Worm (Caenorhabditis elegans) whole organism, L4 larva: ENCODE measurements around the gene ttr-35.

ENCODE experiments used
- D1046.2 ChIP-seq: fragments of 200-800 bp; sonication (Bioruptor generic); IDR thresholded peaks from 2 replicates; pipeline ENCODE4 v1.3.6; 2022; ENCODE audit warnings: missing genetic modification characterization, missing compliant biosample characterization
- F37D6.2 ChIP-seq: sonication (generic microtip); optimal IDR thresholded peaks from 2 replicates; lab custom pipeline; 2016; ENCODE audit warnings: mild to moderate bottlenecking, missing genetic modification characterization, missing compliant biosample characterization
- F44E2.7 ChIP-seq: fragments of 200-800 bp; sonication (Bioruptor generic); IDR thresholded peaks from 2 replicates; pipeline ENCODE4 v2.1.2; 2022; ENCODE audit warnings: missing genetic modification characterization, missing compliant biosample characterization
- F49E8.2 ChIP-seq: sonication (generic microtip); optimal IDR thresholded peaks from 2 replicates; lab custom pipeline; 2016; ENCODE audit warnings: missing compliant biosample characterization, mild to moderate bottlenecking, missing genetic modification characterization, borderline replicate concordance
- T20F7.1 ChIP-seq: fragments of 200-800 bp; sonication (Bioruptor generic); optimal IDR thresholded peaks from 2 replicates; lab custom pipeline; 2018; ENCODE audit warnings: mild to moderate bottlenecking, missing genetic modification characterization, missing compliant biosample characterization
- Y105C5A.15 ChIP-seq: fragments of 200-800 bp; sonication (Bioruptor generic); IDR thresholded peaks from 2 replicates; pipeline ENCODE4 v1.3.6; 2022; ENCODE audit warnings: missing genetic modification characterization, missing compliant biosample characterization
- ZK337.2 ChIP-seq: fragments of 200-800 bp; sonication (Bioruptor generic); IDR thresholded peaks from 2 replicates; pipeline ENCODE4 v1.3.6; 2022; ENCODE audit warnings: missing genetic modification reagents, missing genetic modification characterization, missing compliant biosample characterization
- aly-2 ChIP-seq: sonication (generic microtip); optimal IDR thresholded peaks from 2 replicates; lab custom pipeline; 2018; ENCODE audit warnings: missing biosample characterization, missing genetic modification characterization
- ceh-28 ChIP-seq: fragments of 150-350 bp; optimal IDR thresholded peaks from 2 replicates; lab custom pipeline; 2014; ENCODE audit warnings: missing biosample characterization, missing genetic modification reagents, missing genetic modification characterization
- ceh-32 ChIP-seq: sonication (generic microtip); optimal IDR thresholded peaks from 2 replicates; lab custom pipeline; 2016; ENCODE audit warnings: mild to moderate bottlenecking, missing genetic modification characterization, missing compliant biosample characterization; ENCODE audit not compliant: poor library complexity
- ceh-62 ChIP-seq: sonication (generic microtip); optimal IDR thresholded peaks from 2 replicates; lab custom pipeline; 2017; ENCODE audit warnings: missing biosample characterization, missing genetic modification characterization
- ceh-82 ChIP-seq: sonication (generic microtip); optimal IDR thresholded peaks from 2 replicates; lab custom pipeline; 2017; ENCODE audit warnings: missing biosample characterization, missing genetic modification characterization
- ces-1 ChIP-seq: fragments of 150-350 bp; sonication (generic microtip); optimal IDR thresholded peaks from 4 replicates; lab custom pipeline; 2014; ENCODE audit warnings: missing biosample characterization, missing genetic modification reagents, missing genetic modification characterization
- cey-2 ChIP-seq: sonication (generic microtip); optimal IDR thresholded peaks from 3 replicates; lab custom pipeline; 2017; ENCODE audit warnings: missing genetic modification characterization, mild to moderate bottlenecking, missing compliant biosample characterization, antibody characterized with exemption, borderline replicate concordance; ENCODE audit not compliant: insufficient read depth
- ctbp-1 ChIP-seq: fragments of 200-800 bp; sonication (Bioruptor generic); IDR thresholded peaks from 2 replicates; pipeline ENCODE4 v1.3.6; 2022; ENCODE audit warnings: missing genetic modification reagents, missing genetic modification characterization, missing compliant biosample characterization
- daf-12 ChIP-seq: fragments of 150-350 bp; optimal IDR thresholded peaks from 2 replicates; lab custom pipeline; 2014; ENCODE audit warnings: missing biosample characterization, missing genetic modification reagents, missing genetic modification characterization
- daf-16 ChIP-seq, 3 experiments: sonication (generic microtip); optimal IDR thresholded peaks; 2 replicates each; lab custom pipeline; 2016 to 2017; ENCODE audit warnings: missing genetic modification characterization in 3 of 3, missing genetic modification reagents in 3 of 3, mild to moderate bottlenecking in 2 of 3, missing compliant biosample characterization in 2 of 3, missing biosample characterization in 1 of 3, moderate library complexity in 1 of 3
- daf-19 ChIP-seq: fragments of 200-800 bp; sonication (Bioruptor generic); conservative IDR thresholded peaks from 2 replicates; pipeline ENCODE4 v1.3.6; 2022; ENCODE audit warnings: missing genetic modification characterization, missing compliant biosample characterization
- daf-8 ChIP-seq: fragments of 200-800 bp; sonication (Bioruptor generic); IDR thresholded peaks from 2 replicates; pipeline ENCODE4 v1.3.6; 2022; ENCODE audit warnings: missing genetic modification characterization, missing compliant biosample characterization
- dmd-9 ChIP-seq: fragments of 200-800 bp; sonication (Bioruptor generic); IDR thresholded peaks from 2 replicates; pipeline ENCODE4 v1.3.6; 2022; ENCODE audit warnings: missing genetic modification reagents, missing genetic modification characterization, missing compliant biosample characterization
- duxl-1 ChIP-seq: sonication (generic microtip); optimal IDR thresholded peaks from 2 replicates; lab custom pipeline; 2016; ENCODE audit warnings: mild to moderate bottlenecking, missing genetic modification characterization, moderate library complexity, missing compliant biosample characterization; ENCODE audit not compliant: poor library complexity
- dve-1 ChIP-seq: sonication (generic microtip); optimal IDR thresholded peaks from 2 replicates; lab custom pipeline; 2017; ENCODE audit warnings: antibody characterized with exemption, mild to moderate bottlenecking, missing genetic modification characterization, missing compliant biosample characterization; ENCODE audit not compliant: insufficient read depth
- egl-27 ChIP-seq: sonication (generic microtip); optimal IDR thresholded peaks from 3 replicates; lab custom pipeline; 2017; ENCODE audit warnings: missing biosample characterization, missing genetic modification reagents, missing genetic modification characterization
- egl-43 ChIP-seq: fragments of 200-800 bp; sonication (Bioruptor generic); IDR thresholded peaks from 2 replicates; pipeline ENCODE4 v1.3.6; 2022; ENCODE audit warnings: missing genetic modification reagents, missing genetic modification characterization, missing compliant biosample characterization
- gei-8 ChIP-seq: fragments of 200-800 bp; sonication (Bioruptor generic); optimal IDR thresholded peaks from 2 replicates; lab custom pipeline; 2018; ENCODE audit warnings: mild to moderate bottlenecking, missing genetic modification characterization, missing compliant biosample characterization
- hif-1 ChIP-seq, 2 experiments: sonication (generic microtip); optimal IDR thresholded peaks; 2 replicates each; lab custom pipeline; 2016 to 2017; ENCODE audit warnings: missing compliant biosample characterization in 2 of 2, missing genetic modification characterization in 2 of 2, missing genetic modification reagents in 2 of 2, missing genotype in 2 of 2, mild to moderate bottlenecking in 1 of 2
- hlh-30 ChIP-seq: sonication (generic microtip); optimal IDR thresholded peaks from 2 replicates; lab custom pipeline; 2017; ENCODE audit warnings: antibody characterized with exemption, mild to moderate bottlenecking, missing genetic modification characterization, missing compliant biosample characterization; ENCODE audit not compliant: insufficient read depth
- hmg-1.1 ChIP-seq: fragments of 200-800 bp; sonication (Bioruptor generic); IDR thresholded peaks from 2 replicates; pipeline ENCODE4 v1.3.6; 2022; ENCODE audit warnings: missing genetic modification reagents, missing genetic modification characterization, missing compliant biosample characterization
- lin-1 ChIP-seq: fragments of 200-800 bp; sonication (Bioruptor generic); IDR thresholded peaks from 2 replicates; pipeline ENCODE4 v1.3.6; 2022; ENCODE audit warnings: missing genetic modification reagents, missing genetic modification characterization, missing compliant biosample characterization
- lin-15B ChIP-seq: fragments of 150-350 bp; sonication (generic microtip); optimal IDR thresholded peaks from 3 replicates; lab custom pipeline; 2014; ENCODE audit warnings: missing biosample characterization, missing genetic modification characterization
- lin-39 ChIP-seq: fragments of 150-350 bp; optimal IDR thresholded peaks from 2 replicates; lab custom pipeline; 2014; ENCODE audit warnings: missing biosample characterization, missing genetic modification reagents, missing genetic modification characterization
- lir-3 ChIP-seq: sonication (generic microtip); optimal IDR thresholded peaks from 2 replicates; lab custom pipeline; 2016; ENCODE audit warnings: mild to moderate bottlenecking, missing genetic modification characterization, missing compliant biosample characterization
- mdl-1 ChIP-seq, 2 experiments: fragments of 150-350 bp in 1 of 2; sonication (generic microtip) in 1 of 2; optimal IDR thresholded peaks; 2 replicates each; lab custom pipeline; 2014 to 2017; ENCODE audit warnings: missing biosample characterization in 2 of 2, missing genetic modification characterization in 2 of 2
- mep-1 ChIP-seq: fragments of 150-350 bp; sonication (generic microtip); optimal IDR thresholded peaks from 3 replicates; lab custom pipeline; 2014; ENCODE audit warnings: missing biosample characterization, missing genetic modification characterization
- nhr-10 ChIP-seq: fragments of 150-350 bp; optimal IDR thresholded peaks from 2 replicates; lab custom pipeline; 2014; ENCODE audit warnings: missing biosample characterization, missing genetic modification characterization
- nhr-11 ChIP-seq: fragments of 150-350 bp; optimal IDR thresholded peaks from 2 replicates; lab custom pipeline; 2014; ENCODE audit warnings: missing biosample characterization, missing genetic modification characterization
- nhr-111 ChIP-seq: fragments of 200-800 bp; sonication (Bioruptor generic); optimal IDR thresholded peaks from 2 replicates; lab custom pipeline; 2018; ENCODE audit warnings: mild to moderate bottlenecking, missing genetic modification characterization, missing compliant biosample characterization
- nhr-25 ChIP-seq: sonication (generic microtip); optimal IDR thresholded peaks from 2 replicates; lab custom pipeline; 2017; ENCODE audit warnings: missing genetic modification characterization, mild to moderate bottlenecking, missing compliant biosample characterization, antibody characterized with exemption, moderate library complexity, borderline replicate concordance; ENCODE audit not compliant: insufficient read depth
- nhr-6 ChIP-seq: fragments of 150-350 bp; optimal IDR thresholded peaks from 2 replicates; lab custom pipeline; 2014; ENCODE audit warnings: missing biosample characterization, missing genetic modification characterization
- nhr-76 ChIP-seq: fragments of 150-350 bp; optimal IDR thresholded peaks from 2 replicates; lab custom pipeline; 2014; ENCODE audit warnings: missing biosample characterization, missing genetic modification characterization
- nhr-77 ChIP-seq: fragments of 150-350 bp; optimal IDR thresholded peaks from 2 replicates; lab custom pipeline; 2014; ENCODE audit warnings: missing biosample characterization, missing genetic modification characterization
- pqm-1 ChIP-seq: sonication (generic microtip); optimal IDR thresholded peaks from 2 replicates; lab custom pipeline; 2017; ENCODE audit warnings: missing biosample characterization, missing genetic modification characterization
- rbr-2 ChIP-seq: sonication (generic microtip); optimal IDR thresholded peaks from 2 replicates; lab custom pipeline; 2016; ENCODE audit warnings: missing genotype, missing genetic modification characterization, missing compliant biosample characterization
- saeg-2 ChIP-seq: fragments of 200-800 bp; sonication (Bioruptor generic); IDR thresholded peaks from 2 replicates; pipeline ENCODE4 v1.3.6; 2022; ENCODE audit warnings: missing genetic modification reagents, missing genetic modification characterization, missing compliant biosample characterization
- spr-1 ChIP-seq: sonication (generic microtip); optimal IDR thresholded peaks from 2 replicates; lab custom pipeline; 2016; ENCODE audit warnings: mild to moderate bottlenecking, missing genetic modification characterization, missing compliant biosample characterization
- spr-3 ChIP-seq: fragments of 200-800 bp; sonication (Bioruptor generic); optimal IDR thresholded peaks from 2 replicates; lab custom pipeline; 2018; ENCODE audit warnings: mild to moderate bottlenecking, missing genetic modification characterization, missing compliant biosample characterization
- tra-1 ChIP-seq: fragments of 200-800 bp; sonication (Bioruptor generic); IDR thresholded peaks from 2 replicates; pipeline ENCODE4 v1.3.6; 2022; ENCODE audit warnings: missing genetic modification reagents, missing genetic modification characterization, missing compliant biosample characterization
- unc-62 ChIP-seq, 3 experiments: fragments of 150-350 bp in 1 of 3; sonication (generic microtip); optimal IDR thresholded peaks in 2 of 3; peaks in 1 of 3; 1 replicate in 1 of 3; 2 replicates in 2 of 3; lab custom pipeline; 2014 to 2017; ENCODE audit warnings: missing biosample characterization in 3 of 3, missing genetic modification characterization in 3 of 3, missing genetic modification reagents in 3 of 3, missing genotype in 1 of 3
- zip-2 ChIP-seq: fragments of 150-350 bp; optimal IDR thresholded peaks from 2 replicates; lab custom pipeline; 2014; ENCODE audit warnings: missing biosample characterization, missing genetic modification characterization
- ztf-7 ChIP-seq: fragments of 150-350 bp; optimal IDR thresholded peaks from 2 replicates; lab custom pipeline; 2014; ENCODE audit warnings: missing biosample characterization, missing genetic modification characterization

Gene ttr-35

ce11 chrX:6522634-6523070 is 10.6 kb downstream of the ttr-35 start (continued):
- TF ChIP-seq rbr-2 (tag; lab: Kevin White, UChicago) (no peak), saeg-2 (GFP tag; lab: Robert Waterston, UW) (peak; percentile 72; the same call in 1 of the 2 replicates), pqm-1 (peak; percentile 67), T20F7.1 (GFP tag; lab: Kevin White, UChicago) (no peak), F44E2.7 (no peak), dve-1 (tag; lab: Kevin White, UChicago) (peak; percentile 72), nhr-10 (no peak), nhr-111 (GFP tag; lab: Kevin White, UChicago) (no peak), F49E8.2 (tag; lab: Kevin White, UChicago) (no peak), ceh-82 (tag; lab: Kevin White, UChicago) (no peak), ceh-62 (tag; lab: Kevin White, UChicago) (no peak), nhr-76 (tag; lab: Kevin White, UChicago) (no peak), tra-1 (GFP tag; lab: Robert Waterston, UW) (peak; percentile 86), nhr-77 (tag; lab: Kevin White, UChicago) (peak; percentile 21), daf-16 (GFP tag; optimal IDR thresholded peaks at IDR 0.05; lab: Kevin White, UChicago) (peak in 1 of 2 experiments; percentile 38), daf-16 (tag; optimal IDR thresholded peaks at IDR 0.05; lab: Kevin White, UChicago) (peak; percentile 86), ceh-28 (tag; lab: Kevin White, UChicago) (no peak), mdl-1 (tag; optimal IDR thresholded peaks at IDR 0.05; lab: Kevin White, UChicago) (no peak), mep-1 (peak; percentile 22), gei-8 (peak; percentile 54), spr-3 (GFP tag; lab: Kevin White, UChicago) (no peak), egl-27 (tag; lab: Kevin White, UChicago) (no peak), hif-1 (tag; optimal IDR thresholded peaks at IDR 0.05; lab: Kevin White, UChicago) (no peak), F37D6.2 (tag; lab: Kevin White, UChicago) (no peak), ztf-7 (tag; lab: Kevin White, UChicago) (no peak), lin-15B (tag; lab: Kevin White, UChicago) (no peak), D1046.2 (GFP tag; lab: Robert Waterston, UW) (no peak), ctbp-1 (GFP tag; lab: Robert Waterston, UW) (no peak), aly-2 (no peak), Y105C5A.15 (GFP tag; lab: Robert Waterston, UW) (no peak), hmg-1.1 (GFP tag; lab: Robert Waterston, UW) (no peak), unc-62 (GFP tag; optimal IDR thresholded peaks at IDR 0.05 in 1 of 2; lab: Kevin White, UChicago) (peak; percentile 6 to 57), unc-62 (tag; optimal IDR thresholded peaks at IDR 0.05; lab: Kevin White, UChicago) (no peak), daf-12 (tag; lab: Kevin White, UChicago) (no peak), lir-3 (no peak), daf-19 (GFP tag; lab: Robert Waterston, UW) (no peak), egl-43 (GFP tag; lab: Robert Waterston, UW) (no peak), nhr-6 (tag; lab: Kevin White, UChicago) (no peak), dmd-9 (GFP tag; lab: Robert Waterston, UW) (no peak), cey-2 (tag; lab: Kevin White, UChicago) (no peak), daf-8 (GFP tag; lab: Robert Waterston, UW) (0 out of 2 replicates have a peak, but pooled peaks have one; percentile 50), nhr-11 (tag; lab: Kevin White, UChicago) (no peak), spr-1 (tag; lab: Kevin White, UChicago) (no peak), ZK337.2 (GFP tag; lab: Robert Waterston, UW) (no peak), ceh-32 (no peak), nhr-25 (tag; lab: Kevin White, UChicago) (no peak), ces-1 (no peak), duxl-1 (tag; lab: Kevin White, UChicago) (no peak), zip-2 (no peak), hlh-30 (tag; lab: Kevin White, UChicago) (peak; percentile 16), lin-1 (GFP tag; lab: Robert Waterston, UW) (0 out of 2 replicates have a peak, but pooled peaks have one; percentile 50), lin-39 (tag; lab: Kevin White, UChicago) (no peak)
